Worm (Caenorhabditis elegans) whole organism, young adult: ENCODE measurements around the gene fzo-1.

Source experiments
- Y53G8AR.9 ChIP-seq: fragments of 200-800 bp; sonication (Bioruptor generic); conservative IDR thresholded peaks from 2 replicates; pipeline ENCODE4 v1.3.6; 2022; ENCODE audit warnings: missing genetic modification reagents, missing genetic modification characterization, missing compliant biosample characterization
- Y79H2A.3 ChIP-seq: fragments of 200-800 bp; sonication (Bioruptor generic); conservative IDR thresholded peaks from 2 replicates; pipeline ENCODE4 v1.3.6; 2022; ENCODE audit warnings: missing genetic modification reagents, missing genetic modification characterization, missing compliant biosample characterization
- ceh-27 ChIP-seq: fragments of 200-800 bp; sonication (Bioruptor generic); optimal IDR thresholded peaks from 2 replicates; lab custom pipeline; 2018; ENCODE audit warnings: mild to moderate bottlenecking, missing genetic modification characterization, moderate library complexity, missing compliant biosample characterization
- chd-7 ChIP-seq: sonication (generic microtip); optimal IDR thresholded peaks from 2 replicates; lab custom pipeline; 2016; ENCODE audit warnings: mild to moderate bottlenecking, missing genetic modification characterization, moderate library complexity, missing compliant biosample characterization
- dox-1 ChIP-seq: fragments of 200-800 bp; sonication (Bioruptor generic); IDR thresholded peaks from 2 replicates; pipeline ENCODE4 v1.3.6; 2022; ENCODE audit warnings: missing genetic modification reagents, missing genetic modification characterization, missing compliant biosample characterization
- efl-1 ChIP-seq: fragments of 150-350 bp; optimal IDR thresholded peaks from 2 replicates; lab custom pipeline; 2014; ENCODE audit warnings: missing biosample characterization, missing genetic modification reagents, missing genetic modification characterization
- nfya-1 ChIP-seq: sonication (generic microtip); optimal IDR thresholded peaks from 2 replicates; lab custom pipeline; 2017; ENCODE audit warnings: antibody characterized with exemption, missing compliant biosample characterization, missing genetic modification characterization, borderline replicate concordance; ENCODE audit not compliant: insufficient read depth
- pha-4 ChIP-seq: fragments of 150-350 bp; sonication (generic microtip); optimal IDR thresholded peaks from 2 replicates; lab custom pipeline; 2014; ENCODE audit warnings: missing biosample characterization, missing genetic modification reagents, missing genetic modification characterization
- snpc-4 ChIP-seq, 5 experiments: fragments of 150-350 bp in 1 of 5; sonication (generic microtip) in 4 of 5; optimal IDR thresholded peaks; 2 replicates each; lab custom pipeline; 2014 to 2018; ENCODE audit warnings: missing genetic modification characterization in 5 of 5, missing biosample characterization in 3 of 5, antibody characterized with exemption in 2 of 5, mild to moderate bottlenecking in 2 of 5, missing compliant biosample characterization in 2 of 5, missing genotype in 2 of 5, moderate library complexity in 2 of 5, missing genetic modification reagents in 1 of 5
- ztf-25 ChIP-seq: fragments of 200-800 bp; sonication (Bioruptor generic); IDR thresholded peaks from 2 replicates; pipeline ENCODE4 v1.3.6; 2022; ENCODE audit warnings: missing genetic modification reagents, missing genetic modification characterization, missing compliant biosample characterization

DNA sequence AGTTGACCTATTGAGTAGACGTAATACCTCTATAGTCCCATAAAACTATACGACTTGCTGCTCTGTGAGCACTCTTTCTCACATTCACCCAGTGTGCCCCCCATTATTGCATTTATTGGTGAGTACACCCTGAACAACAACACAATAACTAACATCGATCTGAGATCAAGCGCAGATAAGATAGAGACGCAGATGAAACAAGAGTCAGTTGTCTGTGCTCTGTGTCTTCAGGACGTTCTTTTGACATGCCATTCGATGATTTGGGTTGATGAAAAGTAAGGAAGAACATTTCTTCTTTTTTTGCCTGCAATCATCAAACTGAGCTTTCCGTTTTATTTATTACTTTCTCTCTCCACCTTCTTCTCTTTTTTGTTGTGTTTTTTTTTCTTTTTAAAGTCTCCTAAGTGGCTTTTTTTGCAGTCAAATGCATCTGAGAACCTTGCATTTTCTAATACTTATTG is 45.7 kb downstream of the fzo-1 start, which contains the start of gene lect-2:
- TF ChIP-seq chd-7 (no peak), nfya-1 (tag; lab: Kevin White, UChicago) (no peak), snpc-4 (GFP tag; optimal IDR thresholded peaks at IDR 0.05; lab: Kevin White, UChicago) (no peak), snpc-4 (tag; optimal IDR thresholded peaks at IDR 0.05; lab: Kevin White, UChicago) (no peak), ztf-25 (GFP tag; lab: Robert Waterston, UW) (no peak), Y79H2A.3 (no peak), efl-1 (GFP tag; lab: Kevin White, UChicago) (no peak), dox-1 (no peak), Y53G8AR.9 (GFP tag; lab: Robert Waterston, UW) (no peak), pha-4 (tag; lab: Kevin White, UChicago) (no peak), ceh-27 (GFP tag; lab: Kevin White, UChicago) (no peak)
